Worm (Caenorhabditis elegans) whole organism, early embryonic: ENCODE data around the gene lin-9.

Source experiments
- B0310.2 ChIP-seq: sonication (generic microtip); optimal IDR thresholded peaks from 2 replicates; lab custom pipeline; 2016; ENCODE audit warnings: mild to moderate bottlenecking, missing genetic modification characterization, missing compliant biosample characterization
- F13C5.2 ChIP-seq: sonication (generic microtip); optimal IDR thresholded peaks from 2 replicates; lab custom pipeline; 2017; ENCODE audit warnings: mild to moderate bottlenecking, missing genetic modification characterization, inconsistent platforms, missing compliant biosample characterization
- aly-1 ChIP-seq: sonication (generic microtip); optimal IDR thresholded peaks from 2 replicates; lab custom pipeline; 2016; ENCODE audit warnings: missing genetic modification characterization, missing compliant biosample characterization
- ama-1 ChIP-seq: fragments of 150-350 bp; optimal IDR thresholded peaks from 2 replicates; lab custom pipeline; 2014
- ceh-13 ChIP-seq: fragments of 200-800 bp; sonication (Bioruptor generic); optimal IDR thresholded peaks from 2 replicates; lab custom pipeline; 2018; ENCODE audit warnings: mild to moderate bottlenecking, missing genetic modification characterization, missing compliant biosample characterization
- ceh-36 ChIP-seq: sonication (generic microtip); optimal IDR thresholded peaks from 2 replicates; lab custom pipeline; 2016; ENCODE audit warnings: missing genetic modification characterization, inconsistent platforms, missing compliant biosample characterization
- ets-7 ChIP-seq: sonication (generic microtip); optimal IDR thresholded peaks from 2 replicates; lab custom pipeline; 2016; ENCODE audit warnings: missing genotype, missing genetic modification characterization, missing compliant biosample characterization
- flt-1 ChIP-seq: fragments of 200-800 bp; sonication (Bioruptor generic); IDR thresholded peaks from 2 replicates; pipeline ENCODE4 v1.3.6; 2022; ENCODE audit warnings: missing genetic modification characterization, missing compliant biosample characterization
- hmbx-1 ChIP-seq: sonication (generic microtip); optimal IDR thresholded peaks from 2 replicates; lab custom pipeline; 2016; ENCODE audit warnings: mild to moderate bottlenecking, missing genetic modification characterization, missing compliant biosample characterization
- hmg-4 ChIP-seq: fragments of 200-800 bp; sonication (Bioruptor generic); optimal IDR thresholded peaks from 2 replicates; lab custom pipeline; 2018; ENCODE audit warnings: mild to moderate bottlenecking, missing genetic modification characterization, missing compliant biosample characterization
- hnd-1 ChIP-seq: sonication (generic microtip); optimal IDR thresholded peaks from 2 replicates; lab custom pipeline; 2016; ENCODE audit warnings: missing genetic modification characterization, missing compliant biosample characterization
- pes-1 ChIP-seq: fragments of 200-800 bp; sonication (Bioruptor generic); IDR thresholded peaks from 2 replicates; pipeline ENCODE4 v1.3.6; 2022; ENCODE audit warnings: missing genetic modification reagents, missing genetic modification characterization, missing compliant biosample characterization
- scrt-1 ChIP-seq: fragments of 200-800 bp; sonication (Bioruptor generic); IDR thresholded peaks from 2 replicates; pipeline ENCODE4 v1.3.6; 2022; ENCODE audit warnings: missing genetic modification characterization, missing compliant biosample characterization
- sea-1 ChIP-seq: fragments of 200-800 bp; sonication (Bioruptor generic); conservative IDR thresholded peaks from 2 replicates; pipeline ENCODE4 v1.3.6; 2022; ENCODE audit warnings: missing genetic modification characterization, missing compliant biosample characterization
- tbx-11 ChIP-seq: fragments of 200-800 bp; sonication (Bioruptor generic); IDR thresholded peaks from 2 replicates; pipeline ENCODE4 v1.3.6; 2022; ENCODE audit warnings: missing genetic modification characterization, missing compliant biosample characterization
- tbx-37 ChIP-seq: fragments of 200-800 bp; sonication (Bioruptor generic); conservative IDR thresholded peaks from 2 replicates; pipeline ENCODE4 v1.3.6; 2022; ENCODE audit warnings: missing genetic modification reagents, missing genetic modification characterization, missing compliant biosample characterization
- tra-4 ChIP-seq: sonication (generic microtip); optimal IDR thresholded peaks from 2 replicates; lab custom pipeline; 2017; ENCODE audit warnings: missing genetic modification characterization, missing compliant biosample characterization

lin-9 gene

ce11 chrIII:8911598-8912194 is 7.8 kb upstream of the lin-9 start, which contains the start of gene tpk-1:
TSS of gene tpk-1 (plus strand) at chrIII:8912144.
- TF ChIP-seq pes-1 (GFP tag; lab: Robert Waterston, UW) = no peak
- TF ChIP-seq F13C5.2 (tag; lab: Kevin White, UChicago) = no peak
- TF ChIP-seq hmg-4 (GFP tag; lab: Kevin White, UChicago) = no peak
- no peak for TF ChIP-seq hnd-1 (tag; lab: Kevin White, UChicago)
- TF ChIP-seq sea-1 (GFP tag; lab: Robert Waterston, UW) = no peak
- no peak for TF ChIP-seq aly-1 (tag; lab: Kevin White, UChicago)
- TF ChIP-seq ceh-36 = no peak
- no peak for TF ChIP-seq ama-1 (lab: Kevin White, UChicago)
- no peak for TF ChIP-seq ceh-13
- TF ChIP-seq tbx-37 = no peak
- no peak for TF ChIP-seq tra-4 (tag; lab: Kevin White, UChicago)
- no peak for TF ChIP-seq scrt-1 (GFP tag; lab: Robert Waterston, UW)

ce11 chrIII:8910139-8910538 is 6.2 kb upstream of the lin-9 start:
- no peak for TF ChIP-seq hnd-1 (tag; lab: Kevin White, UChicago)
- TF ChIP-seq aly-1 (tag; lab: Kevin White, UChicago) = no peak
- TF ChIP-seq tra-4 (tag; lab: Kevin White, UChicago) = no peak
- no peak for TF ChIP-seq ceh-36
- no peak for TF ChIP-seq B0310.2 (tag; lab: Kevin White, UChicago)
- no peak for TF ChIP-seq hmbx-1 (tag; lab: Kevin White, UChicago)
- TF ChIP-seq flt-1 (GFP tag; lab: Robert Waterston, UW) = no peak
- no peak for TF ChIP-seq F13C5.2 (tag; lab: Kevin White, UChicago)
- TF ChIP-seq tbx-37 = no peak
- no peak for TF ChIP-seq ceh-13
- TF ChIP-seq tbx-11 (GFP tag; lab: Robert Waterston, UW) = no peak
- no peak for TF ChIP-seq sea-1 (GFP tag; lab: Robert Waterston, UW)
- TF ChIP-seq ama-1 (lab: Kevin White, UChicago) = no peak
- TF ChIP-seq pes-1 (GFP tag; lab: Robert Waterston, UW) = no peak
- TF ChIP-seq scrt-1 (GFP tag; lab: Robert Waterston, UW) = no peak
- TF ChIP-seq hmg-4 (GFP tag; lab: Kevin White, UChicago) = no peak
- TF ChIP-seq ets-7 = no peak

ce11 chrIII:8904914-8905665 is 1.2 kb upstream of the lin-9 start, which contains the start of gene unc-32:
TSS of gene unc-32 (plus strand) at chrIII:8905615.
- TF ChIP-seq ama-1 (lab: Kevin White, UChicago) (no peak), F13C5.2 (tag; lab: Kevin White, UChicago) (no peak), tbx-37 (no peak), tra-4 (tag; lab: Kevin White, UChicago) (no peak), scrt-1 (GFP tag; lab: Robert Waterston, UW) (no peak)

ce11 chrIII:8903263-8903662 is 668 bp downstream of the lin-9 start:
- TF ChIP-seq tra-4 (tag; lab: Kevin White, UChicago) (no peak), B0310.2 (tag; lab: Kevin White, UChicago) (no peak), ceh-36 (no peak), ets-7 (no peak), pes-1 (GFP tag; lab: Robert Waterston, UW) (no peak), tbx-37 (no peak), ama-1 (lab: Kevin White, UChicago) (no peak)

ce11 chrIII:8901078-8901477 is 2.9 kb downstream of the lin-9 start:
- TF ChIP-seq pes-1 (GFP tag; lab: Robert Waterston, UW) (peak; percentile 66), sea-1 (GFP tag; lab: Robert Waterston, UW) (0 out of 2 replicates have a peak, but pooled peaks have one; percentile 34), flt-1 (GFP tag; lab: Robert Waterston, UW) (peak; percentile 65; the same call in 1 of the 2 replicates), tbx-11 (GFP tag; lab: Robert Waterston, UW) (peak; percentile 19; the same call in 1 of the 2 replicates)

ce11 chrIII:8899767-8900166 is 4.2 kb downstream of the lin-9 start:
- TF ChIP-seq tbx-11 (GFP tag; lab: Robert Waterston, UW) (no peak), pes-1 (GFP tag; lab: Robert Waterston, UW) (no peak), ets-7 (no peak), tra-4 (tag; lab: Kevin White, UChicago) (no peak), hmbx-1 (tag; lab: Kevin White, UChicago) (no peak), hnd-1 (tag; lab: Kevin White, UChicago) (no peak), ceh-36 (no peak), sea-1 (GFP tag; lab: Robert Waterston, UW) (no peak), flt-1 (GFP tag; lab: Robert Waterston, UW) (no peak), aly-1 (tag; lab: Kevin White, UChicago) (no peak), B0310.2 (tag; lab: Kevin White, UChicago) (no peak), tbx-37 (no peak)

ce11 chrIII:8894782-8895181 is 9.1 kb downstream of the lin-9 start, which contains the start of gene asna-1:
TSS of gene asna-1 (plus strand) at chrIII:8895082.
- TF ChIP-seq B0310.2 (tag; lab: Kevin White, UChicago) (no peak), hmbx-1 (tag; lab: Kevin White, UChicago) (no peak), hmg-4 (GFP tag; lab: Kevin White, UChicago) (no peak), ets-7 (no peak), ceh-36 (no peak), hnd-1 (tag; lab: Kevin White, UChicago) (no peak), ceh-13 (no peak)
